Worm (Caenorhabditis elegans) whole organism, L1 larva: ENCODE results near the gene rbm-26.
A peak's percentile ranks its signal among the peaks of the same experiment; 100 is the strongest.

Experiments used
- alr-1 ChIP-seq: fragments of 200-800 bp; sonication (Bioruptor generic); optimal IDR thresholded peaks from 2 replicates; lab custom pipeline; 2018; ENCODE audit warnings: borderline replicate concordance, mild to moderate bottlenecking, missing genetic modification characterization, missing compliant biosample characterization
- aly-2 ChIP-seq: fragments of 150-350 bp; optimal IDR thresholded peaks from 2 replicates; lab custom pipeline; 2014; ENCODE audit warnings: missing biosample characterization, missing genetic modification characterization
- ceh-63 ChIP-seq: fragments of 200-800 bp; sonication (Bioruptor generic); optimal IDR thresholded peaks from 2 replicates; lab custom pipeline; 2018; ENCODE audit warnings: mild to moderate bottlenecking, missing genetic modification characterization, missing compliant biosample characterization
- ceh-8 ChIP-seq: fragments of 200-800 bp; sonication (Bioruptor generic); optimal IDR thresholded peaks from 2 replicates; lab custom pipeline; 2018; ENCODE audit warnings: mild to moderate bottlenecking, missing genetic modification characterization, moderate library complexity, missing compliant biosample characterization
- ceh-82 ChIP-seq, 3 experiments: fragments of 150-350 bp in 1 of 3; sonication (generic microtip) in 2 of 3; optimal IDR thresholded peaks; 2 replicates each; lab custom pipeline; 2014 to 2017; ENCODE audit warnings: missing biosample characterization in 3 of 3, missing genetic modification characterization in 3 of 3
- ceh-88 ChIP-seq: fragments of 200-800 bp; sonication (Bioruptor generic); IDR thresholded peaks from 2 replicates; pipeline ENCODE4 v1.3.6; 2022; ENCODE audit warnings: missing genetic modification characterization, missing compliant biosample characterization
- dpl-1 ChIP-seq, 3 experiments: fragments of 150-350 bp in 2 of 3; sonication (generic microtip) in 1 of 3; optimal IDR thresholded peaks; 2 replicates each; lab custom pipeline; 2014 to 2017; ENCODE audit warnings: missing biosample characterization in 3 of 3, missing genetic modification characterization in 3 of 3, missing genetic modification reagents in 3 of 3
- efl-1 ChIP-seq, 4 experiments: fragments of 150-350 bp; optimal IDR thresholded peaks in 3 of 4; peaks in 1 of 4; 1 replicate in 1 of 4; 2 replicates in 3 of 4; lab custom pipeline; 2014; ENCODE audit warnings: missing biosample characterization in 2 of 4, missing genetic modification characterization in 2 of 4, missing genetic modification reagents in 2 of 4
- efl-3 ChIP-seq: fragments of 200-800 bp; sonication (Bioruptor generic); optimal IDR thresholded peaks from 2 replicates; lab custom pipeline; 2018; ENCODE audit warnings: mild to moderate bottlenecking, missing genetic modification characterization, missing compliant biosample characterization
- egl-27 ChIP-seq, 2 experiments: fragments of 150-350 bp in 1 of 2; sonication (generic microtip); optimal IDR thresholded peaks; 3 replicates each; lab custom pipeline; 2017 to 2018; ENCODE audit warnings: missing biosample characterization in 2 of 2, missing genetic modification characterization in 2 of 2, missing genetic modification reagents in 2 of 2
- ets-5 ChIP-seq: fragments of 200-800 bp; sonication (Bioruptor generic); IDR thresholded peaks from 2 replicates; pipeline ENCODE4 v1.3.6; 2022; ENCODE audit warnings: missing genetic modification characterization, missing compliant biosample characterization
- fkh-10 ChIP-seq: sonication (generic microtip); optimal IDR thresholded peaks from 2 replicates; lab custom pipeline; 2017; ENCODE audit warnings: missing biosample characterization, missing genetic modification reagents, missing genetic modification characterization
- fkh-4 ChIP-seq: sonication (generic microtip); optimal IDR thresholded peaks from 2 replicates; lab custom pipeline; 2016; ENCODE audit warnings: missing compliant biosample characterization, missing genetic modification characterization, borderline replicate concordance
- fos-1 ChIP-seq: fragments of 150-350 bp; optimal IDR thresholded peaks from 2 replicates; lab custom pipeline; 2014; ENCODE audit warnings: missing biosample characterization, missing genetic modification characterization
- grh-1 ChIP-seq: fragments of 200-800 bp; sonication (Bioruptor generic); IDR thresholded peaks from 2 replicates; pipeline ENCODE4 v1.3.6; 2022; ENCODE audit warnings: missing genetic modification reagents, missing genetic modification characterization, missing compliant biosample characterization
- hpl-2 ChIP-seq: fragments of 150-350 bp; optimal IDR thresholded peaks from 2 replicates; lab custom pipeline; 2014; ENCODE audit warnings: missing biosample characterization, missing genetic modification reagents, missing genetic modification characterization
- isw-1 ChIP-seq: fragments of 200-800 bp; sonication (Bioruptor generic); IDR thresholded peaks from 2 replicates; pipeline ENCODE4 v1.3.6; 2022; ENCODE audit warnings: missing genetic modification characterization, missing compliant biosample characterization
- jun-1 ChIP-seq: fragments of 150-350 bp; optimal IDR thresholded peaks from 2 replicates; lab custom pipeline; 2014; ENCODE audit warnings: missing biosample characterization, missing genetic modification reagents, missing genetic modification characterization
- lin-14 ChIP-seq: fragments of 200-800 bp; sonication (Bioruptor generic); optimal IDR thresholded peaks from 2 replicates; lab custom pipeline; 2018; ENCODE audit warnings: mild to moderate bottlenecking, missing genetic modification characterization, moderate library complexity, missing compliant biosample characterization
- lir-3 ChIP-seq: sonication (generic microtip); optimal IDR thresholded peaks from 2 replicates; lab custom pipeline; 2016; ENCODE audit warnings: mild to moderate bottlenecking, missing genetic modification characterization, moderate library complexity, missing compliant biosample characterization; ENCODE audit not compliant: poor library complexity
- mab-9 ChIP-seq: fragments of 200-800 bp; sonication (Bioruptor generic); IDR thresholded peaks from 2 replicates; pipeline ENCODE4 v1.3.6; 2022; ENCODE audit warnings: missing genetic modification reagents, missing genetic modification characterization, missing compliant biosample characterization
- mef-2 ChIP-seq: fragments of 150-350 bp; optimal IDR thresholded peaks from 2 replicates; lab custom pipeline; 2014; ENCODE audit warnings: missing biosample characterization, missing genetic modification characterization
- mep-1 ChIP-seq: fragments of 150-350 bp; optimal IDR thresholded peaks from 2 replicates; lab custom pipeline; 2014; ENCODE audit warnings: missing biosample characterization, missing genetic modification characterization
- nhr-11 ChIP-seq: fragments of 150-350 bp; optimal IDR thresholded peaks from 2 replicates; lab custom pipeline; 2014; ENCODE audit warnings: missing biosample characterization, missing genetic modification characterization
- nhr-12 ChIP-seq: sonication (generic microtip); optimal IDR thresholded peaks from 2 replicates; lab custom pipeline; 2017; ENCODE audit warnings: missing biosample characterization, missing genetic modification characterization
- nhr-19 ChIP-seq: fragments of 200-800 bp; sonication (Bioruptor generic); conservative IDR thresholded peaks from 2 replicates; pipeline ENCODE4 v1.3.6; 2022; ENCODE audit warnings: missing genetic modification characterization, missing compliant biosample characterization
- nhr-237 ChIP-seq: fragments of 150-350 bp; optimal IDR thresholded peaks from 2 replicates; lab custom pipeline; 2014; ENCODE audit warnings: missing biosample characterization, missing genetic modification characterization
- nhr-28 ChIP-seq: fragments of 150-350 bp; optimal IDR thresholded peaks from 2 replicates; lab custom pipeline; 2014; ENCODE audit warnings: missing biosample characterization, missing genetic modification characterization
- nhr-47 ChIP-seq: sonication (generic microtip); optimal IDR thresholded peaks from 2 replicates; lab custom pipeline; 2016; ENCODE audit warnings: mild to moderate bottlenecking, missing genetic modification characterization, moderate library complexity, missing compliant biosample characterization
- nhr-76 ChIP-seq: sonication (generic microtip); optimal IDR thresholded peaks from 2 replicates; lab custom pipeline; 2017; ENCODE audit warnings: missing biosample characterization, missing genetic modification characterization
- nhr-84 ChIP-seq: sonication (generic microtip); optimal IDR thresholded peaks from 2 replicates; lab custom pipeline; 2017; ENCODE audit warnings: missing biosample characterization, missing genetic modification characterization
- nhr-85 ChIP-seq: sonication (generic microtip); peaks from one replicate; lab custom pipeline; 2016; ENCODE audit warnings: missing genetic modification characterization, inconsistent platforms, missing compliant biosample characterization
- pag-3 ChIP-seq: sonication (generic microtip); optimal IDR thresholded peaks from 2 replicates; lab custom pipeline; 2017; ENCODE audit warnings: missing genetic modification characterization, mild to moderate bottlenecking, missing compliant biosample characterization, antibody characterized with exemption, borderline replicate concordance; ENCODE audit not compliant: insufficient read depth
- pax-3 ChIP-seq: fragments of 200-800 bp; sonication (Bioruptor generic); optimal IDR thresholded peaks from 2 replicates; lab custom pipeline; 2018; ENCODE audit warnings: mild to moderate bottlenecking, missing genetic modification characterization, moderate library complexity, missing compliant biosample characterization
- pqm-1 ChIP-seq: sonication (generic microtip); optimal IDR thresholded peaks from 3 replicates; lab custom pipeline; 2017; ENCODE audit warnings: missing biosample characterization, missing genetic modification characterization
- skn-1 ChIP-seq: fragments of 150-350 bp; optimal IDR thresholded peaks from 2 replicates; lab custom pipeline; 2014; ENCODE audit warnings: missing biosample characterization, missing genetic modification characterization
- snpc-4 ChIP-seq: fragments of 150-350 bp; optimal IDR thresholded peaks from 2 replicates; lab custom pipeline; 2014; ENCODE audit warnings: missing biosample characterization, missing genetic modification characterization
- snu-23 ChIP-seq: sonication (generic microtip); optimal IDR thresholded peaks from 2 replicates; lab custom pipeline; 2016; ENCODE audit warnings: missing genetic modification characterization, missing compliant biosample characterization
- sptf-1 ChIP-seq: fragments of 150-350 bp; optimal IDR thresholded peaks from 2 replicates; lab custom pipeline; 2014; ENCODE audit warnings: missing biosample characterization, missing genetic modification characterization
- swsn-7 ChIP-seq: sonication (generic microtip); optimal IDR thresholded peaks from 2 replicates; lab custom pipeline; 2016; ENCODE audit warnings: missing genetic modification characterization, missing compliant biosample characterization
- tbx-2 ChIP-seq: sonication (generic microtip); optimal IDR thresholded peaks from 2 replicates; lab custom pipeline; 2016; ENCODE audit warnings: missing genetic modification characterization, missing compliant biosample characterization
- tlp-1 ChIP-seq: fragments of 150-350 bp; optimal IDR thresholded peaks from 2 replicates; lab custom pipeline; 2014; ENCODE audit warnings: missing biosample characterization, missing genetic modification characterization
- unc-130 ChIP-seq: fragments of 150-350 bp; optimal IDR thresholded peaks from 2 replicates; lab custom pipeline; 2017; ENCODE audit warnings: missing biosample characterization, missing genetic modification characterization, inconsistent platforms
- unc-86 ChIP-seq: sonication (generic microtip); optimal IDR thresholded peaks from 2 replicates; lab custom pipeline; 2016; ENCODE audit warnings: missing genetic modification characterization, missing compliant biosample characterization
- unc-98 ChIP-seq: fragments of 200-800 bp; sonication (Bioruptor generic); IDR thresholded peaks from 2 replicates; pipeline ENCODE4 v1.3.6; 2022; ENCODE audit warnings: missing genetic modification characterization, missing compliant biosample characterization
- xbp-1 ChIP-seq: sonication (generic microtip); optimal IDR thresholded peaks from 2 replicates; lab custom pipeline; 2016; ENCODE audit warnings: missing genetic modification characterization, missing compliant biosample characterization
- zag-1 ChIP-seq: fragments of 150-350 bp; optimal IDR thresholded peaks from 2 replicates; lab custom pipeline; 2014; ENCODE audit warnings: missing biosample characterization, missing genetic modification characterization
- ztf-4 ChIP-seq: fragments of 150-350 bp; optimal IDR thresholded peaks from 2 replicates; lab custom pipeline; 2014; ENCODE audit warnings: missing biosample characterization, missing genetic modification characterization

Gene rbm-26

DNA sequence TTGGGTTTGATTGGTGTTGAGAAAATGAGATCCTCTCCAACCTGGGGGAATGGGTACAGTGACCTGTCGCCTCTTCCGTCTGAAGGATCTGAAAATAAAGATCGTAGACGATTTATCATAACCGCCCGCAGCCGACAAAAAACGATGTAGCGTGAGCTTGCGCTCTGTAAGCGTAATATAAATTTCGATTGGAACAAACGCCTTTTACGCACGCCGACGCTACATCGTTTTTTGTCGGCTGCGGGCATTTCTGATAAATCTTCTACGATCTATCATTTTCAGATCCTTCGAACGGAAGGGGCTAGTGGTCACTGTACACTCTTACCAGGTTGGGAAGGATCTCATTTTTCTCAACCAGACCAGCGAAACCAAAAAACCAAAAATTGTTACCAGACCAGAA, 37.0 kb downstream of the rbm-26 start:
- no peak for TF ChIP-seq swsn-7 (tag; lab: Kevin White, UChicago)
- no peak for TF ChIP-seq lin-14 (GFP tag; lab: Kevin White, UChicago)
- no peak for TF ChIP-seq ceh-8 (GFP tag; lab: Kevin White, UChicago)
- no peak for TF ChIP-seq lir-3 (tag; lab: Kevin White, UChicago)
- TF ChIP-seq nhr-76, result no peak
- no peak for TF ChIP-seq nhr-28 (tag; lab: Kevin White, UChicago)
- TF ChIP-seq, all 84 proteins: peak for 0

DNA sequence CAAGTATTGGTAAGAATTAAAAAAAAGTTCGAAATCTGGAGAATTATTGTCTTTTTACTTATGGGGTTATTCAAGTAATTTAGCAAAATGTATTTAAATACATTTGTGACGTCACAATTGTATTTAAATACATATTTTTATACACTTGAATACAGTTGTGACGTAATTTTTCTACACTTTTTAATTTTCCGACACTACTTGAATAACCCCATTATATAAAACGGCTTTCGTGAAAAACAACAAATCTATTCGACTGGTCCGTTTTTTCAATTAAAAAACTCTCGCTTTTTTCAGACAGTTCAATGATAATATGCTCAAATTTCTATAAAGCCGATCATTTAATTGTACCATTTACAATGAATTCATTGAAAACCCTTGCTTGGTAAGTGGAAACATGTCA, 39.2 kb downstream of the rbm-26 start:
- no peak for TF ChIP-seq snu-23 (GFP tag; lab: Kevin White, UChicago)
- no peak for TF ChIP-seq efl-3 (GFP tag; lab: Kevin White, UChicago)
- no peak for TF ChIP-seq ceh-63
- no peak for TF ChIP-seq dpl-1 (GFP tag; optimal IDR thresholded peaks at IDR 0.05; lab: Kevin White, UChicago)
- TF ChIP-seq isw-1 (GFP tag; lab: Robert Waterston, UW), result no peak
- TF ChIP-seq skn-1 (tag; lab: Kevin White, UChicago), result no peak
- no peak for TF ChIP-seq swsn-7 (tag; lab: Kevin White, UChicago)
- TF ChIP-seq sptf-1, result no peak
- TF ChIP-seq snpc-4, result no peak
- TF ChIP-seq ceh-88 (GFP tag; lab: Robert Waterston, UW), result no peak
- TF ChIP-seq ceh-82 (tag; optimal IDR thresholded peaks at IDR 0.05; lab: Kevin White, UChicago), result no peak

DNA sequence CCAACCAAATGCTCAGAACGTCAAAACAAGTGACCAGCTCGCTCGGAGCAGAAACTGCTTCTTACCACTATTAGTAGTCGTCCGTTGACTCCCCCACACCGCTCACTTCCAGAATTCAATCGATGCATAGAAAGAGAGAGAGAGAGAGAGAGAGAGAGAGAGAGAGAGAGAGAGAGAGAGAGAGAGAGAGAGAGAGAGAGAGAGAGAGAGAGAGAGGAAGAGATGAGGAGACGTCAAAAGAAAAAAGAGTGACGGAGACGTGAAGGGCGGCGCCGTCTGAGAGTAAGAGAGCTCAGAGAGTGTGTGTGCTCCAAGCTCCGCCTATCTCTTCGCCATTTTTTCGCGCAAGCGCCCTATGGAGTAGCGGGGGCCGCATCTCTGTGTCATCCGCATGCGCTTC, 43.9 kb downstream of the rbm-26 start, which contains the start of gene ida-1:
Gene ida-1, plus strand, starts transcription at position 336 of the 400 bp plus-strand sequence.
- no peak for TF ChIP-seq sptf-1
- no peak for TF ChIP-seq nhr-237 (tag; lab: Kevin White, UChicago)
- no peak for TF ChIP-seq nhr-84 (tag; lab: Kevin White, UChicago)
- no peak for TF ChIP-seq egl-27 (tag; optimal IDR thresholded peaks at IDR 0.05; lab: Kevin White, UChicago)
- TF ChIP-seq efl-1 (optimal IDR thresholded peaks at IDR 0.05; lab: Kevin White, UChicago), result peak; percentile 47 to 71
- peak in 1 of 2 experiments; percentile 1 for TF ChIP-seq efl-1 (GFP tag; optimal IDR thresholded peaks at IDR 0.05 in 1 of 2; lab: Kevin White, UChicago)
- peak; percentile 13 for TF ChIP-seq jun-1
- TF ChIP-seq swsn-7 (tag; lab: Kevin White, UChicago), result no peak
- TF ChIP-seq pax-3 (tag; lab: Kevin White, UChicago), result peak; percentile 75
- TF ChIP-seq hpl-2 (GFP tag; lab: Kevin White, UChicago), result no peak
- no peak for TF ChIP-seq pag-3 (tag; lab: Kevin White, UChicago)
- no peak for TF ChIP-seq unc-130 (tag; lab: Kevin White, UChicago)
- no peak for TF ChIP-seq unc-86 (tag; lab: Kevin White, UChicago)
- TF ChIP-seq tbx-2 (tag; lab: Kevin White, UChicago), result no peak
- TF ChIP-seq fkh-10 (GFP tag; lab: Kevin White, UChicago), result peak; percentile 42
- TF ChIP-seq mab-9 (GFP tag; lab: Robert Waterston, UW), result peak; percentile 56; the same call in 1 of the 2 replicates
- TF ChIP-seq efl-3 (GFP tag; lab: Kevin White, UChicago), result no peak
- TF ChIP-seq nhr-85, result no peak
- peak; percentile 39 for TF ChIP-seq nhr-19
- TF ChIP-seq snu-23 (GFP tag; lab: Kevin White, UChicago), result no peak
- TF ChIP-seq tlp-1 (tag; lab: Kevin White, UChicago), result no peak
- TF ChIP-seq aly-2, result no peak
- peak; percentile 44 for TF ChIP-seq ceh-63
- peak; percentile 28 for TF ChIP-seq mep-1
- no peak for TF ChIP-seq mef-2 (tag; lab: Kevin White, UChicago)
- TF ChIP-seq ceh-8 (GFP tag; lab: Kevin White, UChicago), result peak; percentile 60
- TF ChIP-seq zag-1, result no peak
- no peak for TF ChIP-seq pqm-1 (tag; lab: Kevin White, UChicago)
- TF ChIP-seq alr-1 (tag; lab: Kevin White, UChicago), result no peak
- TF ChIP-seq nhr-28 (tag; lab: Kevin White, UChicago), result no peak
- peak; percentile 89 for TF ChIP-seq lin-14 (GFP tag; lab: Kevin White, UChicago)
- TF ChIP-seq xbp-1 (tag; lab: Kevin White, UChicago), result no peak
- peak; percentile 12 for TF ChIP-seq nhr-11 (tag; lab: Kevin White, UChicago)
- no peak for TF ChIP-seq fos-1
- no peak for TF ChIP-seq grh-1 (GFP tag; lab: Robert Waterston, UW)
- TF ChIP-seq ztf-4 (tag; lab: Kevin White, UChicago), result no peak
- no peak for TF ChIP-seq fkh-4
- TF ChIP-seq nhr-47 (tag; lab: Kevin White, UChicago), result no peak
- no peak for TF ChIP-seq nhr-12 (tag; lab: Kevin White, UChicago)
- no peak for TF ChIP-seq skn-1 (tag; lab: Kevin White, UChicago)
- no peak for TF ChIP-seq unc-98 (GFP tag; lab: Robert Waterston, UW)
- TF ChIP-seq ets-5, result no peak
